Worm (Caenorhabditis elegans) whole organism, midembryonic: ENCODE results near the gene latd-1.

Source experiments
- T22C8.4 ChIP-seq: fragments of 200-800 bp; sonication (Bioruptor generic); IDR thresholded peaks from 2 replicates; pipeline ENCODE4 v1.3.6; 2022; ENCODE audit warnings: missing genetic modification characterization, missing compliant biosample characterization
- cog-1 ChIP-seq: sonication (generic microtip); optimal IDR thresholded peaks from 2 replicates; lab custom pipeline; 2016; ENCODE audit warnings: missing genetic modification characterization, missing compliant biosample characterization
- flt-1 ChIP-seq: fragments of 200-800 bp; sonication (Bioruptor generic); IDR thresholded peaks from 2 replicates; pipeline ENCODE4 v1.3.6; 2022; ENCODE audit warnings: missing genetic modification characterization, missing compliant biosample characterization
- klf-2 ChIP-seq: fragments of 200-800 bp; sonication (Bioruptor generic); conservative IDR thresholded peaks from 2 replicates; pipeline ENCODE4 v1.3.6; 2022; ENCODE audit warnings: missing genetic modification reagents, missing genetic modification characterization, missing compliant biosample characterization
- med-1 ChIP-seq: sonication (generic microtip); optimal IDR thresholded peaks from 2 replicates; lab custom pipeline; 2017; ENCODE audit warnings: missing genetic modification characterization, mild to moderate bottlenecking, missing compliant biosample characterization, antibody characterized with exemption, missing genetic modification reagents; ENCODE audit not compliant: insufficient read depth
- ref-1 ChIP-seq: fragments of 200-800 bp; sonication (Bioruptor generic); conservative IDR thresholded peaks from 2 replicates; pipeline ENCODE4 v1.3.6; 2022; ENCODE audit warnings: missing genetic modification reagents, missing genetic modification characterization, missing compliant biosample characterization
- tab-1 ChIP-seq: fragments of 200-800 bp; sonication (Bioruptor generic); IDR thresholded peaks from 2 replicates; pipeline ENCODE4 v1.3.6; 2022; ENCODE audit warnings: missing genetic modification characterization, missing compliant biosample characterization
- ztf-23 ChIP-seq: fragments of 200-800 bp; sonication (Bioruptor generic); IDR thresholded peaks from 2 replicates; pipeline ENCODE4 v1.3.6; 2022; ENCODE audit warnings: missing genetic modification reagents, missing genetic modification characterization, missing compliant biosample characterization
- ztf-29 ChIP-seq: fragments of 200-800 bp; sonication (Bioruptor generic); IDR thresholded peaks from 2 replicates; pipeline ENCODE4 v1.3.6; 2022; ENCODE audit warnings: missing genetic modification reagents, missing genetic modification characterization, missing compliant biosample characterization

latd-1 gene

ce11 chrX:7897690-7898089 lies at the start of gene latd-1:
latd-1 (minus strand) TSS chrX:7897790.
- TF ChIP-seq klf-2: no peak
- no peak for TF ChIP-seq tab-1 (GFP tag; lab: Robert Waterston, UW)
- no peak for TF ChIP-seq flt-1
- TF ChIP-seq T22C8.4: no peak; the same call in 1 of the 2 replicates
- TF ChIP-seq ztf-23 (GFP tag; lab: Robert Waterston, UW): no peak
- TF ChIP-seq ztf-29: no peak
- no peak for TF ChIP-seq med-1 (GFP tag; lab: Kevin White, UChicago)
- no peak for TF ChIP-seq ref-1 (GFP tag; lab: Robert Waterston, UW)
- TF ChIP-seq cog-1 (tag; lab: Kevin White, UChicago): no peak

ce11 chrX:7945438-7945837 lies 47.8 kb upstream of the latd-1 start:
- TF ChIP-seq med-1 (GFP tag; lab: Kevin White, UChicago) (no peak), ref-1 (GFP tag; lab: Robert Waterston, UW) (no peak), ztf-29 (no peak), cog-1 (tag; lab: Kevin White, UChicago) (no peak), tab-1 (GFP tag; lab: Robert Waterston, UW) (no peak), klf-2 (no peak), flt-1 (no peak), ztf-23 (GFP tag; lab: Robert Waterston, UW) (no peak)

ce11 chrX:7944999-7945398 lies 47.4 kb upstream of the latd-1 start, which contains the start of gene tnt-3:
tnt-3 (minus strand) TSS chrX:7945099.
- no peak for TF ChIP-seq cog-1 (tag; lab: Kevin White, UChicago)
- TF ChIP-seq ztf-23 (GFP tag; lab: Robert Waterston, UW): no peak
- no peak for TF ChIP-seq klf-2
- TF ChIP-seq ztf-29: no peak
- TF ChIP-seq tab-1 (GFP tag; lab: Robert Waterston, UW): no peak
- TF ChIP-seq ref-1 (GFP tag; lab: Robert Waterston, UW): no peak
- no peak for TF ChIP-seq flt-1
- no peak for TF ChIP-seq T22C8.4
- TF ChIP-seq med-1 (GFP tag; lab: Kevin White, UChicago): no peak

ce11 chrX:7942675-7943074 lies 45.1 kb upstream of the latd-1 start:
- no peak for TF ChIP-seq ref-1 (GFP tag; lab: Robert Waterston, UW)
- no peak for TF ChIP-seq T22C8.4
- TF ChIP-seq flt-1: no peak
- no peak for TF ChIP-seq ztf-29

ce11 chrX:7932453-7932852 lies 34.9 kb upstream of the latd-1 start:
- TF ChIP-seq ztf-23 (GFP tag; lab: Robert Waterston, UW) (no peak), klf-2 (no peak), tab-1 (GFP tag; lab: Robert Waterston, UW) (no peak), ref-1 (GFP tag; lab: Robert Waterston, UW) (no peak), cog-1 (tag; lab: Kevin White, UChicago) (no peak), T22C8.4 (no peak), med-1 (GFP tag; lab: Kevin White, UChicago) (no peak), flt-1 (no peak), ztf-29 (no peak)

ce11 chrX:7930450-7930849 lies 32.9 kb upstream of the latd-1 start, which contains the start of gene zig-3:
zig-3 (plus strand) TSS chrX:7930750.
- TF ChIP-seq ref-1 (GFP tag; lab: Robert Waterston, UW) (no peak), flt-1 (no peak), klf-2 (no peak), ztf-23 (GFP tag; lab: Robert Waterston, UW) (no peak), tab-1 (GFP tag; lab: Robert Waterston, UW) (no peak), T22C8.4 (no peak), med-1 (GFP tag; lab: Kevin White, UChicago) (no peak), cog-1 (tag; lab: Kevin White, UChicago) (no peak), ztf-29 (no peak)

ce11 chrX:7925134-7925533 lies 27.5 kb upstream of the latd-1 start, which contains the start of gene zig-4:
zig-4 (plus strand) TSS chrX:7925434.
- no peak for TF ChIP-seq tab-1 (GFP tag; lab: Robert Waterston, UW)
- no peak for TF ChIP-seq ref-1 (GFP tag; lab: Robert Waterston, UW)
- no peak for TF ChIP-seq cog-1 (tag; lab: Kevin White, UChicago)
- TF ChIP-seq ztf-29: no peak
- TF ChIP-seq klf-2: no peak
- no peak for TF ChIP-seq flt-1
- no peak for TF ChIP-seq T22C8.4
- no peak for TF ChIP-seq med-1 (GFP tag; lab: Kevin White, UChicago)
- TF ChIP-seq ztf-23 (GFP tag; lab: Robert Waterston, UW): no peak

- TF ChIP-seq med-1 (GFP tag; lab: Kevin White, UChicago) (no peak), tab-1 (GFP tag; lab: Robert Waterston, UW) (no peak), flt-1 (no peak), ztf-29 (no peak), klf-2 (no peak), cog-1 (tag; lab: Kevin White, UChicago) (no peak), ztf-23 (GFP tag; lab: Robert Waterston, UW) (no peak), ref-1 (GFP tag; lab: Robert Waterston, UW) (no peak), T22C8.4 (no peak)
Measured at ce11 chrX:7921130-7921529, 23.5 kb upstream of the latd-1 start.

- TF ChIP-seq med-1 (GFP tag; lab: Kevin White, UChicago): no peak
- no peak for TF ChIP-seq ztf-23 (GFP tag; lab: Robert Waterston, UW)
- no peak for TF ChIP-seq ref-1 (GFP tag; lab: Robert Waterston, UW)
- TF ChIP-seq T22C8.4: no peak
- no peak for TF ChIP-seq tab-1 (GFP tag; lab: Robert Waterston, UW)
- TF ChIP-seq flt-1: no peak
- TF ChIP-seq ztf-29: no peak
- TF ChIP-seq cog-1 (tag; lab: Kevin White, UChicago): no peak
- no peak for TF ChIP-seq klf-2
Measured at ce11 chrX:7916076-7916475, 18.5 kb upstream of the latd-1 start.

- no peak for TF ChIP-seq T22C8.4
- TF ChIP-seq tab-1 (GFP tag; lab: Robert Waterston, UW): no peak
- TF ChIP-seq klf-2: no peak
- TF ChIP-seq med-1 (GFP tag; lab: Kevin White, UChicago): no peak
- no peak for TF ChIP-seq ztf-23 (GFP tag; lab: Robert Waterston, UW)
- TF ChIP-seq ref-1 (GFP tag; lab: Robert Waterston, UW): no peak
- no peak for TF ChIP-seq flt-1
Measured at ce11 chrX:7915616-7916015, 18.0 kb upstream of the latd-1 start.
